Fruit fly (Drosophila melanogaster): Measurements from ENCODE around the gene Uggt.
A peak's percentile ranks its signal among the peaks of the same experiment; 100 is the strongest.

Gene Uggt

dm6 chr3L:18869035-18869826 lies 3.3 kb upstream of the Uggt start, which contains the start of gene Grx1:
Gene Grx1 (plus strand): TSS chr3L:18869230.
- peak; percentile 22; the same call in 1 of the 2 replicates for TF ChIP-seq Ets98B (GFP tag; IDR thresholded peaks at IDR 0.05)
- TF ChIP-seq rn (GFP tag; IDR thresholded peaks at IDR 0.05): 0 out of 2 replicates have a peak, but pooled peaks have one; percentile 6
- peak; percentile 38 for TF ChIP-seq CG17806 (tag; optimal IDR thresholded peaks at IDR 0.05)
- peak; percentile 40 for TF ChIP-seq CG15710 (tag; optimal IDR thresholded peaks at IDR 0.05)
- peak; percentile 35; the same call in 1 of the 3 replicates for TF ChIP-seq CG4496 (GFP tag; IDR thresholded peaks at IDR 0.05)
- no peak for TF ChIP-seq EcR (GFP tag; optimal IDR thresholded peaks at IDR 0.05)
- TF ChIP-seq CG10348 (GFP tag; IDR thresholded peaks at IDR 0.05): no peak
- no peak for TF ChIP-seq Pif1A (GFP tag; optimal IDR thresholded peaks at IDR 0.05)
- no peak for TF ChIP-seq CG14655 (GFP tag; optimal IDR thresholded peaks at IDR 0.05)
- peak; percentile 51 for TF ChIP-seq CG8301 (tag; optimal IDR thresholded peaks at IDR 0.05)
- TF ChIP-seq Pif1B (GFP tag; optimal IDR thresholded peaks at IDR 0.05): peak; percentile 30
- TF ChIP-seq CG8159 (tag; optimal IDR thresholded peaks at IDR 0.05): peak; percentile 61
- 0 out of 2 replicates have a peak, but pooled peaks have one; percentile 42 for TF ChIP-seq CG32121 (GFP tag; IDR thresholded peaks at IDR 0.05)
- peak; percentile 41 for TF ChIP-seq Snoo (tag; optimal IDR thresholded peaks at IDR 0.05)

- TF ChIP-seq CG15710 (tag; optimal IDR thresholded peaks at IDR 0.05) (peak; percentile 24), rn (GFP tag; IDR thresholded peaks at IDR 0.05) (no peak), CG10348 (GFP tag; IDR thresholded peaks at IDR 0.05) (no peak), Pif1B (GFP tag; optimal IDR thresholded peaks at IDR 0.05) (no peak), CG4496 (GFP tag; IDR thresholded peaks at IDR 0.05) (peak; percentile 46; the same call in 2 of the 3 replicates), CG13204 (GFP tag; optimal IDR thresholded peaks at IDR 0.05) (no peak), CG17806 (tag; optimal IDR thresholded peaks at IDR 0.05) (peak; percentile 32), Pif1A (GFP tag; optimal IDR thresholded peaks at IDR 0.05) (no peak), fd96Ca (GFP tag; IDR thresholded peaks at IDR 0.05) (peak; percentile 65; the same call in 2 of the 3 replicates), CG9948 (tag; optimal IDR thresholded peaks at IDR 0.05) (peak; percentile 15), CG14655 (GFP tag; optimal IDR thresholded peaks at IDR 0.05) (no peak), Ets98B (GFP tag; IDR thresholded peaks at IDR 0.05) (no peak; the same call in 1 of the 2 replicates), CG8301 (tag; optimal IDR thresholded peaks at IDR 0.05) (no peak), CG12605 (GFP tag; IDR thresholded peaks at IDR 0.05) (no peak), EcR (GFP tag; optimal IDR thresholded peaks at IDR 0.05) (no peak), gl (tag; optimal IDR thresholded peaks at IDR 0.05) (no peak), CG32121 (GFP tag; IDR thresholded peaks at IDR 0.05) (peak; percentile 63), D1 (tag; optimal IDR thresholded peaks at IDR 0.05) (no peak), CG8159 (tag; optimal IDR thresholded peaks at IDR 0.05) (no peak), CG34367 (tag; optimal IDR thresholded peaks at IDR 0.05) (no peak), Snoo (tag; optimal IDR thresholded peaks at IDR 0.05) (no peak)
Observed at dm6 chr3L:18870027-18870426, 2.5 kb upstream of the Uggt start, which contains the start of gene Blos3. Gene Blos3 (plus strand): TSS chr3L:18870224.

- TF ChIP-seq CG8301 (tag; optimal IDR thresholded peaks at IDR 0.05) (no peak), CG32121 (GFP tag; IDR thresholded peaks at IDR 0.05) (no peak), CG9948 (tag; optimal IDR thresholded peaks at IDR 0.05) (no peak), Ets98B (GFP tag; IDR thresholded peaks at IDR 0.05) (no peak), CG10348 (GFP tag; IDR thresholded peaks at IDR 0.05) (no peak), Pif1B (GFP tag; optimal IDR thresholded peaks at IDR 0.05) (no peak), CG14655 (GFP tag; optimal IDR thresholded peaks at IDR 0.05) (no peak), CG13204 (GFP tag; optimal IDR thresholded peaks at IDR 0.05) (no peak), Pif1A (GFP tag; optimal IDR thresholded peaks at IDR 0.05) (no peak), rn (GFP tag; IDR thresholded peaks at IDR 0.05) (no peak), CG15710 (tag; optimal IDR thresholded peaks at IDR 0.05) (no peak), CG8159 (tag; optimal IDR thresholded peaks at IDR 0.05) (no peak), CG12605 (GFP tag; IDR thresholded peaks at IDR 0.05) (no peak), fd96Ca (GFP tag; IDR thresholded peaks at IDR 0.05) (no peak), CG4496 (GFP tag; IDR thresholded peaks at IDR 0.05) (no peak), CG17806 (tag; optimal IDR thresholded peaks at IDR 0.05) (no peak), EcR (GFP tag; optimal IDR thresholded peaks at IDR 0.05) (no peak), Snoo (tag; optimal IDR thresholded peaks at IDR 0.05) (no peak), CG34367 (tag; optimal IDR thresholded peaks at IDR 0.05) (no peak), gl (tag; optimal IDR thresholded peaks at IDR 0.05) (no peak)
Observed at dm6 chr3L:18881613-18882012, 9.1 kb downstream of the Uggt start.

dm6 chr3L:18889222-18889866 lies 16.8 kb downstream of the Uggt start:
- TF ChIP-seq EcR (GFP tag; optimal IDR thresholded peaks at IDR 0.05) (peak; percentile 71), gl (tag; optimal IDR thresholded peaks at IDR 0.05) (peak; percentile 62), CG14655 (GFP tag; optimal IDR thresholded peaks at IDR 0.05) (peak; percentile 36), D1 (tag; optimal IDR thresholded peaks at IDR 0.05) (no peak), Pif1A (GFP tag; optimal IDR thresholded peaks at IDR 0.05) (peak; percentile 19), CG10348 (GFP tag; IDR thresholded peaks at IDR 0.05) (no peak), CG17806 (tag; optimal IDR thresholded peaks at IDR 0.05) (peak; percentile 4), Ets98B (GFP tag; IDR thresholded peaks at IDR 0.05) (peak; percentile 72), CG32121 (GFP tag; IDR thresholded peaks at IDR 0.05) (0 out of 2 replicates have a peak, but pooled peaks have one; percentile 14), CG12605 (GFP tag; IDR thresholded peaks at IDR 0.05) (peak; percentile 56), CG8159 (tag; optimal IDR thresholded peaks at IDR 0.05) (peak; percentile 47), CG4496 (GFP tag; IDR thresholded peaks at IDR 0.05) (peak; percentile 75; the same call in 2 of the 3 replicates), CG9948 (tag; optimal IDR thresholded peaks at IDR 0.05) (no peak), Snoo (tag; optimal IDR thresholded peaks at IDR 0.05) (peak; percentile 16), CG15710 (tag; optimal IDR thresholded peaks at IDR 0.05) (no peak), CG8301 (tag; optimal IDR thresholded peaks at IDR 0.05) (peak; percentile 26), CG34367 (tag; optimal IDR thresholded peaks at IDR 0.05) (no peak), Pif1B (GFP tag; optimal IDR thresholded peaks at IDR 0.05) (no peak)

Data from whole organism, pupa.